Fruit fly (Drosophila melanogaster) whole organism, embryonic: ENCODE data around the gene Tcs3.
A peak's percentile ranks its signal among the peaks of the same experiment; 100 is the strongest.

Experiments used
- Aef1 ChIP-seq: fragments of 200-800 bp; sonication (Bioruptor generic); IDR thresholded peaks from 3 replicates; pipeline ENCODE4 v1.3.6; 2022; ENCODE audit warnings: missing biosample characterization, missing genetic modification characterization
- BEAF-32 ChIP-seq: fragments of 200-800 bp; sonication (Bioruptor generic); optimal IDR thresholded peaks from 3 replicates; lab custom pipeline; 2017; ENCODE audit warnings: missing biosample characterization, missing genetic modification characterization, mild to moderate bottlenecking, moderate library complexity, missing genetic modification reagents
- Bgb ChIP-seq: fragments of 200-800 bp; sonication (Bioruptor generic); IDR thresholded peaks from 2 replicates; pipeline ENCODE4 v1.3.6; 2022; ENCODE audit warnings: missing biosample characterization, missing genetic modification characterization; ENCODE audit not compliant: partially characterized antibody
- Blimp-1 ChIP-seq: fragments of 200-800 bp; sonication (Bioruptor generic); optimal IDR thresholded peaks from 3 replicates; lab custom pipeline; 2018; ENCODE audit warnings: missing biosample characterization, missing genetic modification characterization, mild to moderate bottlenecking, moderate library complexity, missing genetic modification reagents
- CG12659 ChIP-seq: fragments of 200-800 bp; sonication (Bioruptor generic); optimal IDR thresholded peaks from 3 replicates; lab custom pipeline; 2017; ENCODE audit warnings: mild to moderate bottlenecking, missing biosample characterization, missing genetic modification reagents, missing genetic modification characterization
- CG12744 ChIP-seq: fragments of 200-800 bp; sonication (Bioruptor generic); optimal IDR thresholded peaks from 2 replicates; lab custom pipeline; 2016; ENCODE audit warnings: missing biosample characterization, missing genetic modification characterization
- CG12769 ChIP-seq: fragments of 200-800 bp; sonication (Bioruptor generic); optimal IDR thresholded peaks from 2 replicates; lab custom pipeline; 2019; ENCODE audit warnings: missing biosample characterization, mild to moderate bottlenecking, missing genetic modification characterization, moderate library complexity
- CG15073 ChIP-seq: fragments of 200-800 bp; sonication (Bioruptor generic); optimal IDR thresholded peaks from 2 replicates; lab custom pipeline; 2016; ENCODE audit warnings: missing biosample characterization, missing genetic modification characterization
- CG31441 ChIP-seq: fragments of 200-800 bp; sonication (Bioruptor generic); IDR thresholded peaks from 2 replicates; pipeline ENCODE4 v1.3.6; 2022; ENCODE audit warnings: missing biosample characterization, missing genetic modification characterization
- CG3281 ChIP-seq: fragments of 200-800 bp; sonication (Bioruptor generic); optimal IDR thresholded peaks from 3 replicates; lab custom pipeline; 2017; ENCODE audit warnings: missing biosample characterization, mild to moderate bottlenecking, missing genetic modification characterization
- CG6813 ChIP-seq: fragments of 200-800 bp; sonication (Bioruptor generic); optimal IDR thresholded peaks from 2 replicates; lab custom pipeline; 2017; ENCODE audit warnings: missing biosample characterization, missing genetic modification characterization, mild to moderate bottlenecking, moderate library complexity, missing genetic modification reagents
- CG7271 ChIP-seq: fragments of 200-800 bp; sonication (Bioruptor generic); optimal IDR thresholded peaks from 2 replicates; lab custom pipeline; 2018; ENCODE audit warnings: missing biosample characterization, mild to moderate bottlenecking, missing genetic modification characterization, moderate library complexity
- CG8290 ChIP-seq, 3 experiments: fragments of 200-800 bp; sonication (Bioruptor generic); optimal IDR thresholded peaks; 2 replicates each; lab custom pipeline; 2016 to 2019; ENCODE audit warnings: missing biosample characterization in 3 of 3, missing genetic modification characterization in 3 of 3, mild to moderate bottlenecking in 2 of 3, moderate library complexity in 1 of 3
- CG8765 ChIP-seq: fragments of 200-800 bp; sonication (Bioruptor generic); IDR thresholded peaks from 2 replicates; pipeline ENCODE4 v1.3.6; 2022; ENCODE audit warnings: missing biosample characterization, missing genetic modification characterization
- Drgx ChIP-seq: fragments of 200-800 bp; sonication (Bioruptor generic); IDR thresholded peaks from 2 replicates; pipeline ENCODE4 v1.3.6; 2022; ENCODE audit warnings: missing biosample characterization, missing genetic modification characterization
- ERR ChIP-seq: fragments of 200-800 bp; sonication (Bioruptor generic); optimal IDR thresholded peaks from 2 replicates; lab custom pipeline; 2016; ENCODE audit warnings: missing biosample characterization, missing genetic modification characterization
- Ets65A ChIP-seq: fragments of 200-800 bp; sonication (Bioruptor generic); peaks from one replicate; lab custom pipeline; 2016; ENCODE audit warnings: missing biosample characterization, missing genetic modification characterization
- H15 ChIP-seq: fragments of 200-800 bp; sonication (Bioruptor generic); IDR thresholded peaks from 3 replicates; pipeline ENCODE4 v1.3.6; 2022; ENCODE audit warnings: missing biosample characterization, missing genetic modification characterization
- HHEX ChIP-seq: fragments of 200-800 bp; sonication (Bioruptor generic); optimal IDR thresholded peaks from 3 replicates; lab custom pipeline; 2017; ENCODE audit warnings: missing biosample characterization, mild to moderate bottlenecking, missing genetic modification characterization, missing genetic modification reagents
- HmgD ChIP-seq: fragments of 200-800 bp; sonication (Bioruptor generic); optimal IDR thresholded peaks from 3 replicates; lab custom pipeline; 2016; ENCODE audit warnings: missing biosample characterization, missing genetic modification characterization
- Hr51 ChIP-seq, 2 experiments: fragments of 200-800 bp; sonication (Bioruptor generic); optimal IDR thresholded peaks; 2 replicates in 1 of 2; 3 replicates in 1 of 2; lab custom pipeline; 2016 to 2018; ENCODE audit warnings: missing biosample characterization in 2 of 2, missing genetic modification characterization in 2 of 2, mild to moderate bottlenecking in 1 of 2, moderate library complexity in 1 of 2
- Hsf ChIP-seq: fragments of 200-800 bp; sonication (Bioruptor generic); optimal IDR thresholded peaks from 3 replicates; lab custom pipeline; 2016; ENCODE audit warnings: missing biosample characterization, missing genetic modification characterization
- MTF-1 ChIP-seq: fragments of 200-800 bp; sonication (Bioruptor generic); optimal IDR thresholded peaks from 2 replicates; lab custom pipeline; 2018; ENCODE audit warnings: missing biosample characterization, mild to moderate bottlenecking, missing genetic modification characterization, borderline replicate concordance
- Mad ChIP-seq: fragments of 200-800 bp; sonication (Bioruptor generic); optimal IDR thresholded peaks from 2 replicates; lab custom pipeline; 2016; ENCODE audit warnings: missing biosample characterization, missing genetic modification characterization
- NFAT ChIP-seq: fragments of 200-800 bp; sonication (Bioruptor generic); IDR thresholded peaks from 2 replicates; pipeline ENCODE4 v1.3.6; 2022; ENCODE audit warnings: missing biosample characterization, missing genetic modification characterization
- Nf-YA ChIP-seq: fragments of 200-800 bp; sonication (Bioruptor generic); IDR thresholded peaks from 2 replicates; pipeline ENCODE4 v1.3.6; 2022; ENCODE audit warnings: missing biosample characterization, missing genetic modification characterization
- Oli ChIP-seq: fragments of 200-800 bp; sonication (Bioruptor generic); optimal IDR thresholded peaks from 2 replicates; lab custom pipeline; 2018; ENCODE audit warnings: missing biosample characterization, mild to moderate bottlenecking, missing genetic modification characterization, moderate library complexity
- Ptx1 ChIP-seq: fragments of 200-800 bp; sonication (Bioruptor generic); IDR thresholded peaks from 2 replicates; pipeline ENCODE4 v1.3.6; 2022; ENCODE audit warnings: missing biosample characterization, missing genetic modification characterization
- Sox102F ChIP-seq: fragments of 200-800 bp; sonication (Bioruptor generic); optimal IDR thresholded peaks from 2 replicates; lab custom pipeline; 2018; ENCODE audit warnings: missing biosample characterization, mild to moderate bottlenecking, missing genetic modification characterization, moderate library complexity
- Sry-δ ChIP-seq: fragments of 200-800 bp; sonication (Bioruptor generic); optimal IDR thresholded peaks from 2 replicates; lab custom pipeline; 2016; ENCODE audit warnings: missing biosample characterization, missing genetic modification characterization
- ato ChIP-seq: fragments of 200-800 bp; sonication (Bioruptor generic); IDR thresholded peaks from 2 replicates; pipeline ENCODE4 v1.3.6; 2022; ENCODE audit warnings: missing biosample characterization, missing genetic modification characterization; ENCODE audit not compliant: partially characterized antibody
- cad ChIP-seq: fragments of >200 bp; optimal IDR thresholded peaks from 2 replicates; lab custom pipeline; 2017; ENCODE audit warnings: missing biosample characterization, missing genetic modification characterization
- ci ChIP-seq: fragments of 200-800 bp; sonication (Bioruptor generic); IDR thresholded peaks from 3 replicates; pipeline ENCODE4 v1.3.6; 2022; ENCODE audit warnings: missing biosample characterization, missing genetic modification characterization
- dmrt99B ChIP-seq: fragments of 200-800 bp; sonication (Bioruptor generic); optimal IDR thresholded peaks from 2 replicates; lab custom pipeline; 2018; ENCODE audit warnings: missing biosample characterization, mild to moderate bottlenecking, missing genetic modification characterization, moderate library complexity
- eve ChIP-seq, 2 experiments: fragments of >200 bp; optimal IDR thresholded peaks; 2 replicates each; lab custom pipeline; 2017; ENCODE audit warnings: missing biosample characterization in 2 of 2, missing genetic modification characterization in 2 of 2
- fd96Cb ChIP-seq: fragments of 200-800 bp; sonication (Bioruptor generic); optimal IDR thresholded peaks from 2 replicates; lab custom pipeline; 2018; ENCODE audit warnings: missing biosample characterization, mild to moderate bottlenecking, missing genetic modification characterization, moderate library complexity
- h ChIP-seq: fragments of >200 bp; optimal IDR thresholded peaks from 2 replicates; lab custom pipeline; 2017
- hkb ChIP-seq, 2 experiments: fragments of 200-800 bp in 1 of 2; fragments of >200 bp in 1 of 2; sonication (Bioruptor generic) in 1 of 2; IDR thresholded peaks in 1 of 2; optimal IDR thresholded peaks in 1 of 2; 2 replicates each; pipeline versions ENCODE4 v1.3.6 to Lab custom; 2017 to 2022; ENCODE audit warnings: missing biosample characterization in 1 of 2, missing genetic modification characterization in 1 of 2
- insv ChIP-seq, 2 experiments: fragments of 200-800 bp; sonication (Bioruptor generic); optimal IDR thresholded peaks; 3 replicates each; lab custom pipeline; 2016 to 2018; ENCODE audit warnings: missing biosample characterization in 2 of 2, missing genetic modification characterization in 2 of 2
- inv ChIP-seq: fragments of 200-800 bp; sonication (Bioruptor generic); IDR thresholded peaks from 2 replicates; pipeline ENCODE4 v1.3.6; 2022; ENCODE audit warnings: missing biosample characterization, missing genetic modification characterization; ENCODE audit not compliant: partially characterized antibody
- knrl ChIP-seq: fragments of 200-800 bp; sonication (Bioruptor generic); IDR thresholded peaks from 3 replicates; pipeline ENCODE4 v1.3.6; 2022; ENCODE audit warnings: missing biosample characterization, missing genetic modification characterization; ENCODE audit not compliant: partially characterized antibody
- maf-S ChIP-seq: fragments of 200-800 bp; sonication (Bioruptor generic); optimal IDR thresholded peaks from 2 replicates; lab custom pipeline; 2016; ENCODE audit warnings: missing biosample characterization, missing genetic modification characterization
- pan ChIP-seq, 4 experiments: fragments of >200 bp in 3 of 4; fragments of 200-800 bp in 1 of 4; sonication (Bioruptor generic) in 1 of 4; optimal IDR thresholded peaks in 3 of 4; IDR thresholded peaks in 1 of 4; 2 replicates each; pipeline versions ENCODE4 v1.3.6 to Lab custom; 2017 to 2022; ENCODE audit warnings: missing biosample characterization in 2 of 4, missing genetic modification characterization in 2 of 4, mixed read lengths in 1 of 4
- so ChIP-seq: fragments of 200-800 bp; sonication (Bioruptor generic); IDR thresholded peaks from 3 replicates; pipeline ENCODE4 v1.3.6; 2022; ENCODE audit warnings: missing biosample characterization, missing genetic modification characterization
- ssp ChIP-seq: fragments of 200-800 bp; sonication (Bioruptor generic); IDR thresholded peaks from 2 replicates; pipeline ENCODE4 v1.3.6; 2022; ENCODE audit warnings: missing biosample characterization, missing genetic modification characterization
- tgo ChIP-seq: fragments of 200-800 bp; sonication (Bioruptor generic); IDR thresholded peaks from 3 replicates; pipeline ENCODE4 v1.3.6; 2022; ENCODE audit warnings: missing biosample characterization, missing genetic modification characterization
- ttk ChIP-seq: fragments of 200-800 bp; sonication (Bioruptor generic); IDR thresholded peaks from 2 replicates; pipeline ENCODE4 v2.1.2; 2022; ENCODE audit warnings: missing biosample characterization, missing genetic modification characterization
- zen2 ChIP-seq: fragments of 200-800 bp; sonication (Bioruptor generic); IDR thresholded peaks from 3 replicates; pipeline ENCODE4 v1.3.6; 2022; ENCODE audit warnings: missing biosample characterization, missing genetic modification characterization; ENCODE audit not compliant: partially characterized antibody

Gene Tcs3

dm6 chr3L:16338703-16339102 lies 13.1 kb upstream of the Tcs3 start, which contains the start of gene CG4998:
TSS of gene CG4998 (plus strand) at chr3L:16339003.
- TF ChIP-seq Sry-δ (GFP tag; lab: Kevin White, UChicago) (no peak), CG8290 (GFP tag; optimal IDR thresholded peaks at IDR 0.05; lab: Kevin White, UChicago) (no peak), CG8290 (tag; optimal IDR thresholded peaks at IDR 0.05; lab: Kevin White, UChicago) (no peak), ato (GFP tag; lab: Robert Waterston, UW) (no peak), Drgx (GFP tag; lab: Robert Waterston, UW) (no peak), CG8765 (GFP tag; lab: Robert Waterston, UW) (no peak), CG12769 (peak; percentile 8), CG31441 (GFP tag; lab: Robert Waterston, UW) (no peak), pan (optimal IDR thresholded peaks at IDR 0.05; lab: Kevin White, UChicago) (no peak), pan (GFP tag; optimal IDR thresholded peaks at IDR 0.05 in 1 of 2, IDR thresholded peaks at IDR 0.05 in 1 of 2) (peak in 1 of 2 experiments; percentile 14), Blimp-1 (GFP tag; lab: Kevin White, UChicago) (peak; percentile 8), ERR (GFP tag; lab: Kevin White, UChicago) (no peak), CG6813 (GFP tag; lab: Kevin White, UChicago) (no peak), HmgD (no peak)

dm6 chr3L:16339463-16339862 lies 12.3 kb upstream of the Tcs3 start:
- TF ChIP-seq HHEX (GFP tag; lab: Kevin White, UChicago) (no peak), NFAT (GFP tag; lab: Robert Waterston, UW) (no peak), Aef1 (GFP tag; lab: Robert Waterston, UW) (no peak), zen2 (GFP tag; lab: Robert Waterston, UW) (no peak), tgo (GFP tag; lab: Robert Waterston, UW) (no peak), knrl (GFP tag; lab: Robert Waterston, UW) (no peak), hkb (optimal IDR thresholded peaks at IDR 0.05; lab: Kevin White, UChicago) (no peak), hkb (GFP tag; IDR thresholded peaks at IDR 0.05; lab: Robert Waterston, UW) (peak; percentile 53), inv (GFP tag; lab: Robert Waterston, UW) (no peak), insv (GFP tag; optimal IDR thresholded peaks at IDR 0.05; lab: Kevin White, UChicago) (no peak), Nf-YA (no peak), CG31441 (GFP tag; lab: Robert Waterston, UW) (peak; percentile 42; the same call in 1 of the 2 replicates), ttk (0 out of 2 replicates have a peak, but pooled peaks have one; percentile 25), dmrt99B (peak; percentile 57), Ptx1 (peak; percentile 37; the same call in 1 of the 2 replicates), Mad (GFP tag; lab: Kevin White, UChicago) (no peak), Oli (tag; lab: Kevin White, UChicago) (peak; percentile 9), eve (GFP tag; optimal IDR thresholded peaks at IDR 0.05; lab: Kevin White, UChicago) (no peak), CG12659 (GFP tag; lab: Kevin White, UChicago) (no peak), MTF-1 (GFP tag; lab: Kevin White, UChicago) (no peak), Sox102F (peak; percentile 59), Hsf (GFP tag; lab: Kevin White, UChicago) (no peak), CG3281 (no peak), Ets65A (peak; percentile 57), maf-S (GFP tag; lab: Kevin White, UChicago) (no peak), so (GFP tag; lab: Robert Waterston, UW) (no peak), ssp (no peak), h (lab: Kevin White, UChicago) (no peak), CG15073 (no peak), ci (GFP tag; lab: Robert Waterston, UW) (0 out of 3 replicates have a peak, but pooled peaks have one; percentile 9), CG7271 (tag; lab: Kevin White, UChicago) (no peak), cad (GFP tag; lab: Kevin White, UChicago) (no peak), H15 (GFP tag; lab: Robert Waterston, UW) (no peak), fd96Cb (tag; lab: Kevin White, UChicago) (peak; percentile 0), CG12744 (GFP tag; lab: Kevin White, UChicago) (no peak), Hr51 (GFP tag; optimal IDR thresholded peaks at IDR 0.05; lab: Kevin White, UChicago) (peak in 1 of 2 experiments; percentile 52), Bgb (no peak), BEAF-32 (GFP tag; lab: Kevin White, UChicago) (no peak)
